Fruit fly (Drosophila melanogaster) S2 (cell line): ENCODE data around the gene CG13053.

Experiments
- CG8478 ChIP-seq: fragments of >200 bp; optimal IDR thresholded peaks from 2 replicates; lab custom pipeline; 2018
- CTCF ChIP-seq, 2 experiments: fragments of >200 bp; optimal IDR thresholded peaks; 2 replicates each; lab custom pipeline; 2018

DNA sequence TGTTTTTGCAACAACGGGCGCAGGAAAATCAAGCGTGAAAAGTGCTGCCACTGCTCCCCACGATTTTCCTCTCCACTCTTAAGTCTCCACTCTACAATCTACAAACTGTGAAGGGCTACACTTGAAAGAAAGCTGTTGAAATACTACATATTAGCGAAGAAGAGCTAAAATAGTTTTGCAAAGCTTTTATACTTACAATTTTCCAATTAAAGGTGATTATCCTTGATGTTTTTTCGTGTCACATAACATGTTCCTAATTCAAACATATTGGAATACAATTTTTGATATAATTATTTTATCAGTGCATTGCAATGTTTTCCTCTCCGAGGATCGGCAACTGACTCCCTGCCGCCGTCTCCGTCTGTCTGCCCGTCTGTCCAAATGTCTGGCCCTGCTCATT, 41.6 kb downstream of the CG13053 start:
- TF ChIP-seq CG8478 (lab: Kevin White, UChicago) (no peak), CTCF (optimal IDR thresholded peaks at IDR 0.05; lab: Kevin White, UChicago) (no peak)
